Worm (Caenorhabditis elegans) whole organism, L4 larva: ENCODE measurements around the gene madd-3.

Experiments used
- F37D6.2 ChIP-seq: sonication (generic microtip); optimal IDR thresholded peaks from 2 replicates; lab custom pipeline; 2016; ENCODE audit warnings: mild to moderate bottlenecking, missing genetic modification characterization, missing compliant biosample characterization
- F44E2.7 ChIP-seq: fragments of 200-800 bp; sonication (Bioruptor generic); IDR thresholded peaks from 2 replicates; pipeline ENCODE4 v2.1.2; 2022; ENCODE audit warnings: missing genetic modification characterization, missing compliant biosample characterization
- F49E8.2 ChIP-seq: sonication (generic microtip); optimal IDR thresholded peaks from 2 replicates; lab custom pipeline; 2016; ENCODE audit warnings: missing compliant biosample characterization, mild to moderate bottlenecking, missing genetic modification characterization, borderline replicate concordance
- R02D3.7 ChIP-seq: fragments of 150-350 bp; sonication (generic microtip); optimal IDR thresholded peaks from 3 replicates; lab custom pipeline; 2014; ENCODE audit warnings: missing biosample characterization, missing genetic modification characterization
- T26A8.4 ChIP-seq: fragments of 200-800 bp; sonication (Bioruptor generic); IDR thresholded peaks from 2 replicates; pipeline ENCODE4 v1.3.6; 2022; ENCODE audit warnings: missing genetic modification characterization, missing compliant biosample characterization
- ZK337.2 ChIP-seq: fragments of 200-800 bp; sonication (Bioruptor generic); IDR thresholded peaks from 2 replicates; pipeline ENCODE4 v1.3.6; 2022; ENCODE audit warnings: missing genetic modification reagents, missing genetic modification characterization, missing compliant biosample characterization
- ZK546.5 ChIP-seq, 2 experiments: sonication (generic microtip); optimal IDR thresholded peaks; 2 replicates each; lab custom pipeline; 2017; ENCODE audit warnings: missing biosample characterization in 2 of 2, missing genetic modification characterization in 2 of 2
- aha-1 ChIP-seq: fragments of 150-350 bp; peaks from one replicate; lab custom pipeline; 2014; ENCODE audit warnings: missing biosample characterization, missing genetic modification characterization
- aly-2 ChIP-seq: sonication (generic microtip); optimal IDR thresholded peaks from 2 replicates; lab custom pipeline; 2018; ENCODE audit warnings: missing biosample characterization, missing genetic modification characterization
- ama-1 ChIP-seq: fragments of 150-350 bp; optimal IDR thresholded peaks from 2 replicates; lab custom pipeline; 2014; ENCODE audit warnings: inconsistent platforms, mixed read lengths
- ceh-62 ChIP-seq: sonication (generic microtip); optimal IDR thresholded peaks from 2 replicates; lab custom pipeline; 2017; ENCODE audit warnings: missing biosample characterization, missing genetic modification characterization
- daf-16 ChIP-seq, 3 experiments: sonication (generic microtip); optimal IDR thresholded peaks; 2 replicates each; lab custom pipeline; 2016 to 2017; ENCODE audit warnings: missing genetic modification characterization in 3 of 3, missing genetic modification reagents in 3 of 3, mild to moderate bottlenecking in 2 of 3, missing compliant biosample characterization in 2 of 3, missing biosample characterization in 1 of 3, moderate library complexity in 1 of 3
- daf-19 ChIP-seq: fragments of 200-800 bp; sonication (Bioruptor generic); conservative IDR thresholded peaks from 2 replicates; pipeline ENCODE4 v1.3.6; 2022; ENCODE audit warnings: missing genetic modification characterization, missing compliant biosample characterization
- hlh-11 ChIP-seq: fragments of 200-800 bp; sonication (Bioruptor generic); optimal IDR thresholded peaks from 2 replicates; lab custom pipeline; 2018; ENCODE audit warnings: mild to moderate bottlenecking, missing genetic modification characterization, missing compliant biosample characterization
- hlh-30 ChIP-seq: sonication (generic microtip); optimal IDR thresholded peaks from 2 replicates; lab custom pipeline; 2017; ENCODE audit warnings: antibody characterized with exemption, mild to moderate bottlenecking, missing genetic modification characterization, missing compliant biosample characterization; ENCODE audit not compliant: insufficient read depth
- hmg-1.1 ChIP-seq: fragments of 200-800 bp; sonication (Bioruptor generic); IDR thresholded peaks from 2 replicates; pipeline ENCODE4 v1.3.6; 2022; ENCODE audit warnings: missing genetic modification reagents, missing genetic modification characterization, missing compliant biosample characterization
- lim-7 ChIP-seq: fragments of 200-800 bp; sonication (Bioruptor generic); IDR thresholded peaks from 2 replicates; pipeline ENCODE4 v1.3.6; 2022; ENCODE audit warnings: missing genetic modification characterization, missing compliant biosample characterization
- lin-1 ChIP-seq: fragments of 200-800 bp; sonication (Bioruptor generic); IDR thresholded peaks from 2 replicates; pipeline ENCODE4 v1.3.6; 2022; ENCODE audit warnings: missing genetic modification reagents, missing genetic modification characterization, missing compliant biosample characterization
- lin-13 ChIP-seq: fragments of 150-350 bp; optimal IDR thresholded peaks from 2 replicates; lab custom pipeline; 2014; ENCODE audit warnings: missing biosample characterization, missing genetic modification reagents, missing genetic modification characterization
- lin-15B ChIP-seq: fragments of 150-350 bp; sonication (generic microtip); optimal IDR thresholded peaks from 3 replicates; lab custom pipeline; 2014; ENCODE audit warnings: missing biosample characterization, missing genetic modification characterization
- lin-38 ChIP-seq: fragments of 200-800 bp; sonication (Bioruptor generic); IDR thresholded peaks from 2 replicates; pipeline ENCODE4 v1.3.6; 2022; ENCODE audit warnings: missing genetic modification reagents, missing genetic modification characterization, missing compliant biosample characterization
- lin-39 ChIP-seq: fragments of 150-350 bp; optimal IDR thresholded peaks from 2 replicates; lab custom pipeline; 2014; ENCODE audit warnings: missing biosample characterization, missing genetic modification reagents, missing genetic modification characterization
- lsy-2 ChIP-seq, 2 experiments: fragments of 150-350 bp in 1 of 2; sonication (generic microtip) in 1 of 2; optimal IDR thresholded peaks; 2 replicates each; lab custom pipeline; 2014 to 2017; ENCODE audit warnings: missing biosample characterization in 2 of 2, missing genetic modification characterization in 2 of 2
- mdt-29 ChIP-seq: fragments of 200-800 bp; sonication (Bioruptor generic); IDR thresholded peaks from 2 replicates; pipeline ENCODE4 v1.3.6; 2022; ENCODE audit warnings: missing genetic modification reagents, missing genetic modification characterization, missing compliant biosample characterization
- mep-1 ChIP-seq: fragments of 150-350 bp; sonication (generic microtip); optimal IDR thresholded peaks from 3 replicates; lab custom pipeline; 2014; ENCODE audit warnings: missing biosample characterization, missing genetic modification characterization
- nhr-11 ChIP-seq: fragments of 150-350 bp; optimal IDR thresholded peaks from 2 replicates; lab custom pipeline; 2014; ENCODE audit warnings: missing biosample characterization, missing genetic modification characterization
- nhr-237 ChIP-seq: sonication (generic microtip); optimal IDR thresholded peaks from 2 replicates; lab custom pipeline; 2017; ENCODE audit warnings: missing biosample characterization, missing genetic modification characterization
- nhr-28 ChIP-seq: fragments of 150-350 bp; optimal IDR thresholded peaks from 2 replicates; lab custom pipeline; 2014; ENCODE audit warnings: missing biosample characterization, missing genetic modification characterization
- nhr-42 ChIP-seq: fragments of 200-800 bp; sonication (Bioruptor generic); IDR thresholded peaks from 2 replicates; pipeline ENCODE4 v1.3.6; 2022; ENCODE audit warnings: missing genetic modification characterization, missing compliant biosample characterization
- nhr-6 ChIP-seq: fragments of 150-350 bp; optimal IDR thresholded peaks from 2 replicates; lab custom pipeline; 2014; ENCODE audit warnings: missing biosample characterization, missing genetic modification characterization
- nhr-76 ChIP-seq: fragments of 150-350 bp; optimal IDR thresholded peaks from 2 replicates; lab custom pipeline; 2014; ENCODE audit warnings: missing biosample characterization, missing genetic modification characterization
- pha-4 ChIP-seq, 2 experiments: fragments of 150-350 bp in 1 of 2; fragments of 200-800 bp in 1 of 2; sonication (Bioruptor generic) in 1 of 2; IDR thresholded peaks in 1 of 2; optimal IDR thresholded peaks in 1 of 2; 2 replicates each; pipeline versions ENCODE4 v1.3.6 to Lab custom; 2014 to 2022; ENCODE audit warnings: missing genetic modification characterization in 2 of 2, missing genetic modification reagents in 2 of 2, missing biosample characterization in 1 of 2, missing compliant biosample characterization in 1 of 2
- rbr-2 ChIP-seq: sonication (generic microtip); optimal IDR thresholded peaks from 2 replicates; lab custom pipeline; 2016; ENCODE audit warnings: missing genotype, missing genetic modification characterization, missing compliant biosample characterization
- saeg-2 ChIP-seq: fragments of 200-800 bp; sonication (Bioruptor generic); IDR thresholded peaks from 2 replicates; pipeline ENCODE4 v1.3.6; 2022; ENCODE audit warnings: missing genetic modification reagents, missing genetic modification characterization, missing compliant biosample characterization
- set-16 ChIP-seq: fragments of 200-800 bp; sonication (Bioruptor generic); IDR thresholded peaks from 2 replicates; pipeline ENCODE4 v1.3.6; 2022; ENCODE audit warnings: missing genetic modification reagents, missing genetic modification characterization, missing compliant biosample characterization
- tag-97 ChIP-seq: fragments of 200-800 bp; sonication (Bioruptor generic); IDR thresholded peaks from 2 replicates; pipeline ENCODE4 v1.3.6; 2022; ENCODE audit warnings: missing genetic modification characterization, missing compliant biosample characterization
- ztf-7 ChIP-seq: fragments of 150-350 bp; optimal IDR thresholded peaks from 2 replicates; lab custom pipeline; 2014; ENCODE audit warnings: missing biosample characterization, missing genetic modification characterization

Gene madd-3

DNA sequence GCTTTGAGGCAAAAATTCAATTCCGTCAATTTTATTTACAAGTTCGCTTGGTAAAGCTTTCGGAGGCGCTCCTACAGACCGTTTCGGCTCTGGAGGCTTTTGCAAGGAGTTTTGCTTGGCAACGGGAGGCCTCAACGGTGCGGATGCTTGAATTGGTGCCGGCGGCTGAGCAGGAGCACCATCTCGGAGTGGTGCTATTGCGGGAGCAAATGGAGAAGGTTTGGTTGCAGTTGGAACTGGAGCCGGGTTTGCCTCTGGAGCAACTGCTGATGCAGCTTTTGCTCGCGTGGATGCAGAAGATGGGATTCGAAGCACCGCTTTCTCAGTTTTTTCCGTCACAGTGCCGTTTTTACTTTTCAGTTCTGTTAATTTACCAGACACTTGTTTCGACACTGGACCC is 6.5 kb downstream of the madd-3 start:
- TF ChIP-seq lim-7 = no peak
- no peak for TF ChIP-seq F44E2.7 (GFP tag; lab: Robert Waterston, UW)
- TF ChIP-seq lin-39 (tag; lab: Kevin White, UChicago) = no peak
- TF ChIP-seq nhr-28 = no peak
- peak; percentile 82 for TF ChIP-seq set-16 (GFP tag; lab: Robert Waterston, UW)
- TF ChIP-seq aha-1 (tag; lab: Kevin White, UChicago) = peak; percentile 73
- TF ChIP-seq hmg-1.1 = no peak
- TF ChIP-seq mep-1 (tag; lab: Kevin White, UChicago) = no peak
- TF ChIP-seq hlh-11 (tag; lab: Kevin White, UChicago) = no peak
- no peak for TF ChIP-seq nhr-42 (GFP tag; lab: Robert Waterston, UW)
- no peak for TF ChIP-seq ZK546.5 (tag; optimal IDR thresholded peaks at IDR 0.05; lab: Kevin White, UChicago)
- TF ChIP-seq nhr-76 (tag; lab: Kevin White, UChicago) = no peak
- TF ChIP-seq saeg-2 (GFP tag; lab: Robert Waterston, UW) = no peak
- no peak for TF ChIP-seq lin-1
- TF ChIP-seq lin-15B (tag; lab: Kevin White, UChicago) = no peak
- TF ChIP-seq tag-97 (GFP tag; lab: Robert Waterston, UW) = no peak
- no peak for TF ChIP-seq ceh-62 (tag; lab: Kevin White, UChicago)

DNA sequence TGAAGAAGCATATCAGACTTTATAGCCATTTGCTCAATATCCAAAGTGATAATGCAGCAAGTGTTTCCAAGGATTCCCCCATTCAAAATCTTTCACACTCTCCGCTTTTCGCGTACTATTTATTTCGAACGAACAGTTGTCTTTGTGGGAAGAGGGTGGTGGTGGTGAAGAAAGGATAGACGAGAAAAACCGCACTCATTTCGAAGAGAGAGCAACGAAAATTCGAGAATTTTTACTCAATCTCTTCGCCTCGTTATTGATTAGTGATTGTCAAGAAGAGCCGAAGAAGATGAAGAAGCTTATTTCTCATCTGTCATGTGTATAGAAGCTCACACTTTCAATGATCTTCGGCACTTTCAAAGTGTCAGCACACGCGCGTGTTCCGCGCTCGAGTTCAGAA is 8.6 kb downstream of the madd-3 start:
- TF ChIP-seq F44E2.7 (GFP tag; lab: Robert Waterston, UW) (no peak), nhr-11 (tag; lab: Kevin White, UChicago) (peak; percentile 91), ZK546.5 (tag; optimal IDR thresholded peaks at IDR 0.05; lab: Kevin White, UChicago) (no peak), pha-4 (GFP tag; IDR thresholded peaks at IDR 0.05; lab: Robert Waterston, UW) (no peak), pha-4 (tag; optimal IDR thresholded peaks at IDR 0.05; lab: Kevin White, UChicago) (no peak), hlh-11 (tag; lab: Kevin White, UChicago) (peak; percentile 53), ztf-7 (tag; lab: Kevin White, UChicago) (no peak), lsy-2 (tag; optimal IDR thresholded peaks at IDR 0.05; lab: Kevin White, UChicago) (no peak), lin-38 (GFP tag; lab: Robert Waterston, UW) (no peak), ZK337.2 (0 out of 2 replicates have a peak, but pooled peaks have one; percentile 2), T26A8.4 (GFP tag; lab: Robert Waterston, UW) (no peak), daf-16 (GFP tag; optimal IDR thresholded peaks at IDR 0.05; lab: Kevin White, UChicago) (peak in 1 of 2 experiments; percentile 84), daf-16 (tag; optimal IDR thresholded peaks at IDR 0.05; lab: Kevin White, UChicago) (no peak), hmg-1.1 (peak; percentile 25; the same call in 1 of the 2 replicates), R02D3.7 (tag; lab: Kevin White, UChicago) (no peak), rbr-2 (tag; lab: Kevin White, UChicago) (no peak), F49E8.2 (tag; lab: Kevin White, UChicago) (no peak), nhr-6 (no peak), aly-2 (no peak), F37D6.2 (no peak), nhr-237 (no peak), hlh-30 (tag; lab: Kevin White, UChicago) (peak; percentile 33), aha-1 (tag; lab: Kevin White, UChicago) (peak; percentile 85), saeg-2 (GFP tag; lab: Robert Waterston, UW) (no peak), daf-19 (GFP tag; lab: Robert Waterston, UW) (no peak), mdt-29 (GFP tag; lab: Robert Waterston, UW) (no peak), ama-1 (lab: Kevin White, UChicago) (no peak)

DNA sequence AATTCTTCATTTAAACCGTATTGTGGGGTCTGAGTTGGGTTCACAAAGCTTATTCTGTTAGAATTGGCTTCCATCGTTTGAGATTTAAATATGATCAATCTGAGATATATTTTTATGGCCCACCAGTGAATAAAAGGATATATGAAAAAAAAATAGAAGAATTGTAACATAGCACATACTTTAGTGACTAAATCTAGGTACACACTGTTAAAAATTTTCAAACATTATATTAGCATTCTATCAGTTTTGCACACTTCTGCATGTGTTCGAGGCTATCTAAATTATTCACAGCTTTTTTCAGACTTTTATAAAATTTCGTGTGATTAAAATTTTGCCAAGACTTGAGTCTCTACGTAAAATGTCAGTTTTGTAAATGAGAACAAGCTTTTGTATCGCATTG is 14.9 kb downstream of the madd-3 start, which contains the start of gene E02H4.2:
Gene E02H4.2, minus strand, starts transcription at position 101 of the 400 bp plus-strand sequence.
- TF ChIP-seq aha-1 (tag; lab: Kevin White, UChicago) (no peak), lin-13 (no peak)
